Fruit fly (Drosophila melanogaster): ENCODE data around the gene CG13841.

DNA sequence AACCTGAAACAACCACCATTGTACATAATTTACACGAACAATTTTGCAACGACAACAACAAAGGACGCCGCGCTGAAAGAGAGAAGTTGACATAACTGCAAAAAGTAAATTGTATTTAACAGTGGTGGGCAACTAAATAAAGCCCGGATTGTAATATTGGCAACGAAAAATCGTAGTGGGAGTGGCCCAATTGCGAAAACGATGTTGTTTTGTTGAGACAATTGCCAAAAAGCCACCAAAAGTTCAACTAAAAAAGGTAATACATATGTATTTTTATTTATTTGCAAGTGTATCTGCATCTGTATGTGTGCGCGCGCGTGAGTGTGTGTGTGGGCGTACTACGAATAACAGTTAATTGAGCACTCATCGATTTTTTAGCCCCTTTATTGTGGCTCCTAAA is 16.4 kb downstream of the CG13841 start:
- TF ChIP-seq MTF-1 (GFP tag; optimal IDR thresholded peaks at IDR 0.05; ENCODE audit: borderline replicate concordance) (no peak), CG7372 (GFP tag; IDR thresholded peaks at IDR 0.05) (no peak), CG1024 (GFP tag; IDR thresholded peaks at IDR 0.05) (no peak), CG8089 (GFP tag; optimal IDR thresholded peaks at IDR 0.05) (no peak), HmgD (GFP tag; optimal IDR thresholded peaks at IDR 0.05) (no peak), Hr39 (optimal IDR thresholded peaks at IDR 0.05) (no peak), CG14710 (tag; optimal IDR thresholded peaks at IDR 0.05) (no peak)
